Worm (Caenorhabditis elegans): ENCODE results near the gene Y62H9A.10.

- TF ChIP-seq lin-13 (tag; optimal IDR thresholded peaks at IDR 0.05) (no peak), elt-3 (tag; optimal IDR thresholded peaks at IDR 0.05) (no peak), lsy-2 (tag; optimal IDR thresholded peaks at IDR 0.05) (no peak), snpc-4 (tag; optimal IDR thresholded peaks at IDR 0.05) (no peak), sptf-1 (tag; optimal IDR thresholded peaks at IDR 0.05) (no peak), mep-1 (tag; optimal IDR thresholded peaks at IDR 0.05) (no peak), M03D4.4 (tag; optimal IDR thresholded peaks at IDR 0.05) (no peak), nhr-237 (tag; optimal IDR thresholded peaks at IDR 0.05) (no peak), unc-62 (GFP tag; optimal IDR thresholded peaks at IDR 0.05) (no peak), ces-1 (GFP tag; optimal IDR thresholded peaks at IDR 0.05) (no peak)
These were observed 32.2 kb downstream of the Y62H9A.10 start for ce11 chrX:11870393-11870792.
